Worm (Caenorhabditis elegans) whole organism, L4 larva: ENCODE data around the gene F56C4.4.
A peak's percentile ranks its signal among the peaks of the same experiment; 100 is the strongest.
"Not testable (repeated sequence)": the region's sequence is repeated elsewhere in the genome, so short reads cannot be mapped to it uniquely, and the experiment has no call there.

Experiments used
- D1046.2 ChIP-seq: fragments of 200-800 bp; sonication (Bioruptor generic); IDR thresholded peaks from 2 replicates; pipeline ENCODE4 v1.3.6; 2022; ENCODE audit warnings: missing genetic modification characterization, missing compliant biosample characterization
- F10B5.3 ChIP-seq: sonication (generic microtip); optimal IDR thresholded peaks from 2 replicates; lab custom pipeline; 2016; ENCODE audit warnings: mild to moderate bottlenecking, missing genetic modification characterization, missing compliant biosample characterization
- T20F7.1 ChIP-seq: fragments of 200-800 bp; sonication (Bioruptor generic); optimal IDR thresholded peaks from 2 replicates; lab custom pipeline; 2018; ENCODE audit warnings: mild to moderate bottlenecking, missing genetic modification characterization, missing compliant biosample characterization
- Y48G9A.11 ChIP-seq: fragments of 200-800 bp; sonication (Bioruptor generic); IDR thresholded peaks from 2 replicates; pipeline ENCODE4 v1.3.6; 2022; ENCODE audit warnings: missing genetic modification reagents, missing genetic modification characterization, missing compliant biosample characterization
- Y75B8A.6 ChIP-seq: fragments of 200-800 bp; sonication (Bioruptor generic); IDR thresholded peaks from 2 replicates; pipeline ENCODE4 v1.3.6; 2022; ENCODE audit warnings: missing genetic modification reagents, missing genetic modification characterization, missing compliant biosample characterization
- ZK337.2 ChIP-seq: fragments of 200-800 bp; sonication (Bioruptor generic); IDR thresholded peaks from 2 replicates; pipeline ENCODE4 v1.3.6; 2022; ENCODE audit warnings: missing genetic modification reagents, missing genetic modification characterization, missing compliant biosample characterization
- aha-1 ChIP-seq: fragments of 150-350 bp; peaks from one replicate; lab custom pipeline; 2014; ENCODE audit warnings: missing biosample characterization, missing genetic modification characterization
- aly-2 ChIP-seq: sonication (generic microtip); optimal IDR thresholded peaks from 2 replicates; lab custom pipeline; 2018; ENCODE audit warnings: missing biosample characterization, missing genetic modification characterization
- attf-4 ChIP-seq: sonication (generic microtip); optimal IDR thresholded peaks from 3 replicates; lab custom pipeline; 2017; ENCODE audit warnings: missing biosample characterization, missing genetic modification characterization
- ceh-20 ChIP-seq: fragments of 200-800 bp; sonication (Bioruptor generic); IDR thresholded peaks from 2 replicates; pipeline ENCODE4 v1.3.6; 2022; ENCODE audit warnings: missing genetic modification reagents, missing genetic modification characterization, missing compliant biosample characterization
- ceh-44 ChIP-seq: fragments of 200-800 bp; sonication (Bioruptor generic); IDR thresholded peaks from 2 replicates; pipeline ENCODE4 v1.3.6; 2022; ENCODE audit warnings: missing genetic modification reagents, missing genetic modification characterization, missing compliant biosample characterization
- ces-1 ChIP-seq: fragments of 150-350 bp; sonication (generic microtip); optimal IDR thresholded peaks from 4 replicates; lab custom pipeline; 2014; ENCODE audit warnings: missing biosample characterization, missing genetic modification reagents, missing genetic modification characterization
- daf-16 ChIP-seq, 3 experiments: sonication (generic microtip); optimal IDR thresholded peaks; 2 replicates each; lab custom pipeline; 2016 to 2017; ENCODE audit warnings: missing genetic modification characterization in 3 of 3, missing genetic modification reagents in 3 of 3, mild to moderate bottlenecking in 2 of 3, missing compliant biosample characterization in 2 of 3, missing biosample characterization in 1 of 3, moderate library complexity in 1 of 3
- dmd-6 ChIP-seq: fragments of 200-800 bp; sonication (Bioruptor generic); IDR thresholded peaks from 2 replicates; pipeline ENCODE4 v1.3.6; 2022; ENCODE audit warnings: missing genetic modification reagents, missing genetic modification characterization, missing compliant biosample characterization
- dmd-9 ChIP-seq: fragments of 200-800 bp; sonication (Bioruptor generic); IDR thresholded peaks from 2 replicates; pipeline ENCODE4 v1.3.6; 2022; ENCODE audit warnings: missing genetic modification reagents, missing genetic modification characterization, missing compliant biosample characterization
- dve-1 ChIP-seq: sonication (generic microtip); optimal IDR thresholded peaks from 2 replicates; lab custom pipeline; 2017; ENCODE audit warnings: antibody characterized with exemption, mild to moderate bottlenecking, missing genetic modification characterization, missing compliant biosample characterization; ENCODE audit not compliant: insufficient read depth
- hlh-11 ChIP-seq: fragments of 200-800 bp; sonication (Bioruptor generic); optimal IDR thresholded peaks from 2 replicates; lab custom pipeline; 2018; ENCODE audit warnings: mild to moderate bottlenecking, missing genetic modification characterization, missing compliant biosample characterization
- jun-1 ChIP-seq: fragments of 150-350 bp; optimal IDR thresholded peaks from 2 replicates; lab custom pipeline; 2014; ENCODE audit warnings: missing biosample characterization, missing genetic modification reagents, missing genetic modification characterization
- lin-1 ChIP-seq: fragments of 200-800 bp; sonication (Bioruptor generic); IDR thresholded peaks from 2 replicates; pipeline ENCODE4 v1.3.6; 2022; ENCODE audit warnings: missing genetic modification reagents, missing genetic modification characterization, missing compliant biosample characterization
- lin-13 ChIP-seq: fragments of 150-350 bp; optimal IDR thresholded peaks from 2 replicates; lab custom pipeline; 2014; ENCODE audit warnings: missing biosample characterization, missing genetic modification reagents, missing genetic modification characterization
- lin-39 ChIP-seq: fragments of 150-350 bp; optimal IDR thresholded peaks from 2 replicates; lab custom pipeline; 2014; ENCODE audit warnings: missing biosample characterization, missing genetic modification reagents, missing genetic modification characterization
- lsy-2 ChIP-seq, 2 experiments: fragments of 150-350 bp in 1 of 2; sonication (generic microtip) in 1 of 2; optimal IDR thresholded peaks; 2 replicates each; lab custom pipeline; 2014 to 2017; ENCODE audit warnings: missing biosample characterization in 2 of 2, missing genetic modification characterization in 2 of 2
- madf-5 ChIP-seq, 2 experiments: fragments of 200-800 bp; sonication (Bioruptor generic); IDR thresholded peaks; 2 replicates each; pipeline ENCODE4 v1.3.6; 2022; ENCODE audit warnings: missing compliant biosample characterization in 2 of 2, missing genetic modification characterization in 2 of 2
- mdl-1 ChIP-seq, 2 experiments: fragments of 150-350 bp in 1 of 2; sonication (generic microtip) in 1 of 2; optimal IDR thresholded peaks; 2 replicates each; lab custom pipeline; 2014 to 2017; ENCODE audit warnings: missing biosample characterization in 2 of 2, missing genetic modification characterization in 2 of 2
- mes-2 ChIP-seq: sonication (generic microtip); optimal IDR thresholded peaks from 2 replicates; lab custom pipeline; 2016; ENCODE audit warnings: missing genotype, mild to moderate bottlenecking, missing genetic modification characterization, missing compliant biosample characterization; ENCODE audit not compliant: poor library complexity, severe bottlenecking
- mxl-3 ChIP-seq: fragments of 200-800 bp; sonication (Bioruptor generic); optimal IDR thresholded peaks from 2 replicates; lab custom pipeline; 2018; ENCODE audit warnings: mild to moderate bottlenecking, missing genetic modification characterization, missing compliant biosample characterization
- nhr-28 ChIP-seq: fragments of 150-350 bp; optimal IDR thresholded peaks from 2 replicates; lab custom pipeline; 2014; ENCODE audit warnings: missing biosample characterization, missing genetic modification characterization
- nhr-41 ChIP-seq: fragments of 200-800 bp; sonication (Bioruptor generic); IDR thresholded peaks from 2 replicates; pipeline ENCODE4 v1.3.6; 2022; ENCODE audit warnings: missing genetic modification reagents, missing genetic modification characterization, missing compliant biosample characterization
- nhr-42 ChIP-seq: fragments of 200-800 bp; sonication (Bioruptor generic); IDR thresholded peaks from 2 replicates; pipeline ENCODE4 v1.3.6; 2022; ENCODE audit warnings: missing genetic modification characterization, missing compliant biosample characterization
- pha-4 ChIP-seq, 2 experiments: fragments of 150-350 bp in 1 of 2; fragments of 200-800 bp in 1 of 2; sonication (Bioruptor generic) in 1 of 2; IDR thresholded peaks in 1 of 2; optimal IDR thresholded peaks in 1 of 2; 2 replicates each; pipeline versions ENCODE4 v1.3.6 to Lab custom; 2014 to 2022; ENCODE audit warnings: missing genetic modification characterization in 2 of 2, missing genetic modification reagents in 2 of 2, missing biosample characterization in 1 of 2, missing compliant biosample characterization in 1 of 2
- php-3 ChIP-seq: fragments of 200-800 bp; sonication (Bioruptor generic); IDR thresholded peaks from 2 replicates; pipeline ENCODE4 v1.3.6; 2022; ENCODE audit warnings: missing genetic modification reagents, missing genetic modification characterization, missing compliant biosample characterization
- pqm-1 ChIP-seq: sonication (generic microtip); optimal IDR thresholded peaks from 2 replicates; lab custom pipeline; 2017; ENCODE audit warnings: missing biosample characterization, missing genetic modification characterization
- rbr-2 ChIP-seq: sonication (generic microtip); optimal IDR thresholded peaks from 2 replicates; lab custom pipeline; 2016; ENCODE audit warnings: missing genotype, missing genetic modification characterization, missing compliant biosample characterization
- skn-1 ChIP-seq: fragments of 150-350 bp; optimal IDR thresholded peaks from 2 replicates; lab custom pipeline; 2014; ENCODE audit warnings: missing biosample characterization, missing genetic modification characterization
- spr-1 ChIP-seq: sonication (generic microtip); optimal IDR thresholded peaks from 2 replicates; lab custom pipeline; 2016; ENCODE audit warnings: mild to moderate bottlenecking, missing genetic modification characterization, missing compliant biosample characterization
- tra-1 ChIP-seq: fragments of 200-800 bp; sonication (Bioruptor generic); IDR thresholded peaks from 2 replicates; pipeline ENCODE4 v1.3.6; 2022; ENCODE audit warnings: missing genetic modification reagents, missing genetic modification characterization, missing compliant biosample characterization
- unc-39 ChIP-seq: sonication (generic microtip); optimal IDR thresholded peaks from 2 replicates; lab custom pipeline; 2017; ENCODE audit warnings: missing biosample characterization, missing genetic modification characterization
- zip-2 ChIP-seq: fragments of 150-350 bp; optimal IDR thresholded peaks from 2 replicates; lab custom pipeline; 2014; ENCODE audit warnings: missing biosample characterization, missing genetic modification characterization

F56C4.4 gene

DNA sequence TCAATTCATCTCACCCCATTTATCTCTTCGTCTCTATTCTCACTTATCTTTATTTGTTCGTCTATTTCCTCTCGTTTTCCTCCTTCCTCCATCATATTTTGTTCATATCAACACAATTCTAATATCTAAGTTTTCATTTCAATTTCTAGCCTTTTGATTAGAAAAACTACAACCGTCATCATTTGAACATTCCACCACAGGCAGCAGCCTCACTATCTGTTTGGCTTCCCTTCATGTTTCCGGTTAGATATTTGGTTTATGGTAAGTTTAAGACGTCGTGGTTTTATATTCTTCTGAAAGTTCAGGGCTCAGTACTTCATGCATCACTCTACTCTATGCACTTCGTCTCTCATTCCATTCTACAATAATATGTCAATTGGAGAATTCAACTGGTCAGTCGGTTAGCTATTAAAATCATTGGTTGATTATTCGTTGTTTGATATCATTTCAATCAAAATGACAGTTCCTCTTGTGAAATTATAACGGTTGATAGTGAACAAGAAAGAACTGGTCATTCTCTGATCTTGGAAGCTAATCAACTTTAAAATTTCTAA is 25.8 kb upstream of the F56C4.4 start, which contains the start of gene K08C7.1 (continued):
- no peak for TF ChIP-seq lin-13
- TF ChIP-seq skn-1 = no peak
- TF ChIP-seq D1046.2 (GFP tag; lab: Robert Waterston, UW) = no peak
- TF ChIP-seq dve-1 (tag; lab: Kevin White, UChicago) = peak; percentile 35
- TF ChIP-seq mdl-1 (tag; optimal IDR thresholded peaks at IDR 0.05; lab: Kevin White, UChicago) = no peak
- no peak for TF ChIP-seq nhr-42 (GFP tag; lab: Robert Waterston, UW)
- TF ChIP-seq ces-1 (GFP tag; lab: Kevin White, UChicago) = no peak
- TF ChIP-seq unc-39 (tag; lab: Kevin White, UChicago) = no peak
- no peak for TF ChIP-seq ceh-20 (GFP tag; lab: Robert Waterston, UW)
- no peak for TF ChIP-seq Y48G9A.11 (GFP tag; lab: Robert Waterston, UW)
- TF ChIP-seq dmd-9 (GFP tag; lab: Robert Waterston, UW) = no peak
- TF ChIP-seq lsy-2 (tag; optimal IDR thresholded peaks at IDR 0.05; lab: Kevin White, UChicago) = no peak
- TF ChIP-seq madf-5 (GFP tag; IDR thresholded peaks at IDR 0.05; lab: Robert Waterston, UW) = no peak
- no peak for TF ChIP-seq aly-2 (tag; lab: Kevin White, UChicago)

- TF ChIP-seq rbr-2 (tag; lab: Kevin White, UChicago); unc-39 (tag; lab: Kevin White, UChicago); tra-1 (GFP tag; lab: Robert Waterston, UW): not testable (repeated sequence)
Measured at ce11 chrIV:10654047-10654446, 23.0 kb upstream of the F56C4.4 start, which contains the start of gene glb-19. Gene glb-19 (minus strand): TSS chrIV:10654147.

ce11 chrIV:10638977-10639376 is 7.9 kb upstream of the F56C4.4 start, which contains the start of gene F56C4.2:
Gene F56C4.2 (plus strand): TSS chrIV:10639277.
- TF ChIP-seq madf-5 (GFP tag; IDR thresholded peaks at IDR 0.05; lab: Robert Waterston, UW) (no peak), aha-1 (peak; percentile 65), jun-1 (no peak), attf-4 (tag; lab: Kevin White, UChicago) (no peak)
- TF ChIP-seq, all 104 proteins: peak for 1

ce11 chrIV:10636649-10637048 is 5.6 kb upstream of the F56C4.4 start, which contains the start of gene F56C4.1:
Gene F56C4.1 (plus strand): TSS chrIV:10636949.
- TF ChIP-seq Y75B8A.6 (GFP tag; lab: Robert Waterston, UW) (no peak), mxl-3 (GFP tag; lab: Kevin White, UChicago) (no peak), lin-13 (no peak), zip-2 (tag; lab: Kevin White, UChicago) (no peak), lin-1 (GFP tag; lab: Robert Waterston, UW) (no peak), ceh-44 (GFP tag; lab: Robert Waterston, UW) (no peak), mes-2 (tag; lab: Kevin White, UChicago) (no peak), aly-2 (tag; lab: Kevin White, UChicago) (no peak), ZK337.2 (GFP tag; lab: Robert Waterston, UW) (no peak), pha-4 (GFP tag; IDR thresholded peaks at IDR 0.05; lab: Robert Waterston, UW) (no peak), pha-4 (tag; optimal IDR thresholded peaks at IDR 0.05; lab: Kevin White, UChicago) (no peak), nhr-28 (no peak), F10B5.3 (tag; lab: Kevin White, UChicago) (no peak), T20F7.1 (GFP tag; lab: Kevin White, UChicago) (no peak), nhr-41 (no peak)

DNA sequence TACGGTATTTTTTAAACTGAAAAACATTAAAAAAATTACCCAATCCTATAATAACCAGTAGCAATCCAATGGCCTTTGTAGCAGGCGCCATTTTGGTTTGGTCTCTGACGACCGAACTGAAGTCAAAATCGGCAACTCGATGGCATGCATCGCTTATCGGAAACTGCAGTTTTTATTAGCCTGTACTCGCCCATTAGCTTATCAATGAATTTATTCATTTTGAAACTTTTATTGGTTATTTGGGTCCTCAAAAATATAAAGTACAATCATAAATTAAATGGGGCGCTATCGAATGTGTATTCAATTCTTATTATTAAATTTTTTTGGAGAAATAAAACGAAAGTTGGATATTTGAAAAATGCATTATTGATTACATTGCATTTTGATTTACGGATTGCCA is 2.3 kb downstream of the F56C4.4 start, which contains the start of gene R09H10.5:
TSS of gene R09H10.5 (minus strand) at position 106 of the 400 bp plus-strand sequence.
- TF ChIP-seq pqm-1 = peak; percentile 79
- no peak for TF ChIP-seq daf-16 (GFP tag; optimal IDR thresholded peaks at IDR 0.05; lab: Kevin White, UChicago)
- peak; percentile 46 for TF ChIP-seq daf-16 (tag; optimal IDR thresholded peaks at IDR 0.05; lab: Kevin White, UChicago)
- no peak for TF ChIP-seq mes-2 (tag; lab: Kevin White, UChicago)
- TF ChIP-seq php-3 = peak; percentile 98
- TF ChIP-seq dve-1 (tag; lab: Kevin White, UChicago) = peak; percentile 20
- peak; percentile 36 for TF ChIP-seq nhr-28
- no peak for TF ChIP-seq jun-1
- TF ChIP-seq ceh-20 (GFP tag; lab: Robert Waterston, UW) = peak; percentile 84
- TF ChIP-seq spr-1 (tag; lab: Kevin White, UChicago) = no peak
- peak; percentile 38; the same call in 1 of the 2 replicates for TF ChIP-seq dmd-6 (GFP tag; lab: Robert Waterston, UW)
- TF ChIP-seq hlh-11 (tag; lab: Kevin White, UChicago) = peak; percentile 42
- TF ChIP-seq lin-39 (tag; lab: Kevin White, UChicago) = no peak
